Fruit fly (Drosophila melanogaster): Measurements from ENCODE around the gene PGRP-SA.
A peak's percentile ranks its signal among the peaks of the same experiment; 100 is the strongest.

The PGRP-SA gene

dm6 chrX:11521561-11522546 is 39.6 kb upstream of the PGRP-SA start (continued):
- peak; percentile 62 for TF ChIP-seq Hr3 (GFP tag; optimal IDR thresholded peaks at IDR 0.05)
- peak; percentile 46 for TF ChIP-seq trem (tag; optimal IDR thresholded peaks at IDR 0.05)
- no peak for TF ChIP-seq Gug (GFP tag; IDR thresholded peaks at IDR 0.05)
- peak; percentile 37 for TF ChIP-seq CG12104 (GFP tag; optimal IDR thresholded peaks at IDR 0.05)
- no peak for TF ChIP-seq Mes4 (GFP tag; optimal IDR thresholded peaks at IDR 0.05)
- peak; percentile 89 for TF ChIP-seq sens (GFP tag)
- TF ChIP-seq Dbx (GFP tag; IDR thresholded peaks at IDR 0.05) = peak; percentile 31; the same call in 1 of the 3 replicates
- no peak for TF ChIP-seq NK7.1 (GFP tag; optimal IDR thresholded peaks at IDR 0.05)
- TF ChIP-seq CG4707 (GFP tag; optimal IDR thresholded peaks at IDR 0.05) = no peak
- no peak for TF ChIP-seq CG30020 (tag; optimal IDR thresholded peaks at IDR 0.05)
- peak; percentile 26 for TF ChIP-seq Nf-YC (tag; optimal IDR thresholded peaks at IDR 0.05)
- TF ChIP-seq Awh (GFP tag; IDR thresholded peaks at IDR 0.05) = peak; percentile 61
- no peak for TF ChIP-seq CG2199 (GFP tag; IDR thresholded peaks at IDR 0.05)
- no peak for TF ChIP-seq Neu2 (GFP tag; optimal IDR thresholded peaks at IDR 0.05; ENCODE audit: borderline replicate concordance)
- peak; percentile 40 for TF ChIP-seq Nf-YB (GFP tag; optimal IDR thresholded peaks at IDR 0.05)
- TF ChIP-seq scrt (GFP tag; optimal IDR thresholded peaks at IDR 0.05) = peak; percentile 38
- no peak for TF ChIP-seq CG12236 (GFP tag; optimal IDR thresholded peaks at IDR 0.05)
- TF ChIP-seq CG2116 (GFP tag; optimal IDR thresholded peaks at IDR 0.05) = no peak
- no peak for TF ChIP-seq z (GFP tag; IDR thresholded peaks at IDR 0.05)
- no peak for TF ChIP-seq CG16779 (GFP tag; IDR thresholded peaks at IDR 0.05)
- TF ChIP-seq Opbp (GFP tag; IDR thresholded peaks at IDR 0.05; ENCODE audit: partially characterized antibody) = no peak
- peak; percentile 14 for TF ChIP-seq HmgZ (tag; optimal IDR thresholded peaks at IDR 0.05)
- peak; percentile 75 for TF ChIP-seq CG13424 (tag; optimal IDR thresholded peaks at IDR 0.05)
- no peak for TF ChIP-seq Dll (GFP tag; IDR thresholded peaks at IDR 0.05; ENCODE audit: partially characterized antibody)
- TF ChIP-seq chif (GFP tag; optimal IDR thresholded peaks at IDR 0.05) = peak in 1 of 2 experiments; percentile 46
- no peak for TF ChIP-seq CG6175 (GFP tag; IDR thresholded peaks at IDR 0.05)
- no peak for TF ChIP-seq CG34376 (GFP tag; optimal IDR thresholded peaks at IDR 0.05)
- TF ChIP-seq CG15011 (GFP tag; optimal IDR thresholded peaks at IDR 0.05) = no peak
- TF ChIP-seq CG8944 (GFP tag; optimal IDR thresholded peaks at IDR 0.05) = peak; percentile 20
- TF ChIP-seq gem (tag; optimal IDR thresholded peaks at IDR 0.05) = peak; percentile 85
- TF ChIP-seq esg (GFP tag; conservative IDR thresholded peaks at IDR 0.05) = peak; percentile 67
- TF ChIP-seq C15 (GFP tag; IDR thresholded peaks at IDR 0.05) = no peak
- TF ChIP-seq nerfin-1 (tag; optimal IDR thresholded peaks at IDR 0.05) = peak; percentile 44
- TF ChIP-seq Nf-YA (GFP tag; IDR thresholded peaks at IDR 0.05) = no peak
- no peak for TF ChIP-seq CG10543 (GFP tag; optimal IDR thresholded peaks at IDR 0.05)
- TF ChIP-seq CG17802 (tag; optimal IDR thresholded peaks at IDR 0.05) = no peak
- peak; percentile 31 for TF ChIP-seq CG12071 (GFP tag; optimal IDR thresholded peaks at IDR 0.05)
- no peak for TF ChIP-seq maf-S (GFP tag; optimal IDR thresholded peaks at IDR 0.05)
- TF ChIP-seq CG11560 (tag; IDR thresholded peaks at IDR 0.05) = peak; percentile 41; the same call in 1 of the 3 replicates
- TF ChIP-seq NFAT (GFP tag; IDR thresholded peaks at IDR 0.05) = no peak
- no peak for TF ChIP-seq cad (GFP tag; optimal IDR thresholded peaks at IDR 0.05)
- peak; percentile 40; the same call in 1 of the 2 replicates for TF ChIP-seq sob (GFP tag; IDR thresholded peaks at IDR 0.05)
- peak; percentile 26 for TF ChIP-seq nom (GFP tag; optimal IDR thresholded peaks at IDR 0.05)
- no peak for TF ChIP-seq CG12942 (GFP tag; optimal IDR thresholded peaks at IDR 0.05)
- peak; percentile 23 for TF ChIP-seq CG5180 (GFP tag; optimal IDR thresholded peaks at IDR 0.05)
- TF ChIP-seq lbe (GFP tag; optimal IDR thresholded peaks at IDR 0.05) = no peak
- TF ChIP-seq CG14050 (GFP tag; IDR thresholded peaks at IDR 0.05) = peak; percentile 39; the same call in 2 of the 3 replicates
- peak; percentile 56 for TF ChIP-seq ind (GFP tag; optimal IDR thresholded peaks at IDR 0.05)
- no peak for TF ChIP-seq Sin3A (optimal IDR thresholded peaks at IDR 0.05)
